Worm (Caenorhabditis elegans) whole organism, L4 larva: ENCODE data around the gene cha-1.

ENCODE experiments used
- F37D6.2 ChIP-seq: sonication (generic microtip); optimal IDR thresholded peaks from 2 replicates; lab custom pipeline; 2016; ENCODE audit warnings: mild to moderate bottlenecking, missing genetic modification characterization, missing compliant biosample characterization
- ZK337.2 ChIP-seq: fragments of 200-800 bp; sonication (Bioruptor generic); IDR thresholded peaks from 2 replicates; pipeline ENCODE4 v1.3.6; 2022; ENCODE audit warnings: missing genetic modification reagents, missing genetic modification characterization, missing compliant biosample characterization
- ZK546.5 ChIP-seq, 2 experiments: sonication (generic microtip); optimal IDR thresholded peaks; 2 replicates each; lab custom pipeline; 2017; ENCODE audit warnings: missing biosample characterization in 2 of 2, missing genetic modification characterization in 2 of 2
- aha-1 ChIP-seq: fragments of 150-350 bp; peaks from one replicate; lab custom pipeline; 2014; ENCODE audit warnings: missing biosample characterization, missing genetic modification characterization
- ama-1 ChIP-seq: fragments of 150-350 bp; optimal IDR thresholded peaks from 2 replicates; lab custom pipeline; 2014; ENCODE audit warnings: inconsistent platforms, mixed read lengths
- arid-1 ChIP-seq: fragments of 200-800 bp; sonication (Bioruptor generic); conservative IDR thresholded peaks from 2 replicates; pipeline ENCODE4 v1.3.6; 2022; ENCODE audit warnings: missing genetic modification reagents, missing genetic modification characterization, missing compliant biosample characterization
- attf-4 ChIP-seq: sonication (generic microtip); optimal IDR thresholded peaks from 3 replicates; lab custom pipeline; 2017; ENCODE audit warnings: missing biosample characterization, missing genetic modification characterization
- ceh-20 ChIP-seq: fragments of 200-800 bp; sonication (Bioruptor generic); IDR thresholded peaks from 2 replicates; pipeline ENCODE4 v1.3.6; 2022; ENCODE audit warnings: missing genetic modification reagents, missing genetic modification characterization, missing compliant biosample characterization
- ceh-32 ChIP-seq: sonication (generic microtip); optimal IDR thresholded peaks from 2 replicates; lab custom pipeline; 2016; ENCODE audit warnings: mild to moderate bottlenecking, missing genetic modification characterization, missing compliant biosample characterization; ENCODE audit not compliant: poor library complexity
- ceh-62 ChIP-seq: sonication (generic microtip); optimal IDR thresholded peaks from 2 replicates; lab custom pipeline; 2017; ENCODE audit warnings: missing biosample characterization, missing genetic modification characterization
- ceh-82 ChIP-seq: sonication (generic microtip); optimal IDR thresholded peaks from 2 replicates; lab custom pipeline; 2017; ENCODE audit warnings: missing biosample characterization, missing genetic modification characterization
- ctbp-1 ChIP-seq: fragments of 200-800 bp; sonication (Bioruptor generic); IDR thresholded peaks from 2 replicates; pipeline ENCODE4 v1.3.6; 2022; ENCODE audit warnings: missing genetic modification reagents, missing genetic modification characterization, missing compliant biosample characterization
- daf-12 ChIP-seq: fragments of 150-350 bp; optimal IDR thresholded peaks from 2 replicates; lab custom pipeline; 2014; ENCODE audit warnings: missing biosample characterization, missing genetic modification reagents, missing genetic modification characterization
- dmd-8 ChIP-seq: fragments of 200-800 bp; sonication (Bioruptor generic); IDR thresholded peaks from 2 replicates; pipeline ENCODE4 v1.3.6; 2022; ENCODE audit warnings: missing genetic modification characterization, missing compliant biosample characterization
- dmd-9 ChIP-seq: fragments of 200-800 bp; sonication (Bioruptor generic); IDR thresholded peaks from 2 replicates; pipeline ENCODE4 v1.3.6; 2022; ENCODE audit warnings: missing genetic modification reagents, missing genetic modification characterization, missing compliant biosample characterization
- duxl-1 ChIP-seq: sonication (generic microtip); optimal IDR thresholded peaks from 2 replicates; lab custom pipeline; 2016; ENCODE audit warnings: mild to moderate bottlenecking, missing genetic modification characterization, moderate library complexity, missing compliant biosample characterization; ENCODE audit not compliant: poor library complexity
- dve-1 ChIP-seq: sonication (generic microtip); optimal IDR thresholded peaks from 2 replicates; lab custom pipeline; 2017; ENCODE audit warnings: antibody characterized with exemption, mild to moderate bottlenecking, missing genetic modification characterization, missing compliant biosample characterization; ENCODE audit not compliant: insufficient read depth
- fkh-10 ChIP-seq: fragments of 150-350 bp; optimal IDR thresholded peaks from 2 replicates; lab custom pipeline; 2014; ENCODE audit warnings: missing biosample characterization, missing genetic modification reagents, missing genetic modification characterization
- hif-1 ChIP-seq, 2 experiments: sonication (generic microtip); optimal IDR thresholded peaks; 2 replicates each; lab custom pipeline; 2016 to 2017; ENCODE audit warnings: missing compliant biosample characterization in 2 of 2, missing genetic modification characterization in 2 of 2, missing genetic modification reagents in 2 of 2, missing genotype in 2 of 2, mild to moderate bottlenecking in 1 of 2
- hlh-11 ChIP-seq: fragments of 200-800 bp; sonication (Bioruptor generic); optimal IDR thresholded peaks from 2 replicates; lab custom pipeline; 2018; ENCODE audit warnings: mild to moderate bottlenecking, missing genetic modification characterization, missing compliant biosample characterization
- hmg-1.1 ChIP-seq: fragments of 200-800 bp; sonication (Bioruptor generic); IDR thresholded peaks from 2 replicates; pipeline ENCODE4 v1.3.6; 2022; ENCODE audit warnings: missing genetic modification reagents, missing genetic modification characterization, missing compliant biosample characterization
- lin-13 ChIP-seq: fragments of 150-350 bp; optimal IDR thresholded peaks from 2 replicates; lab custom pipeline; 2014; ENCODE audit warnings: missing biosample characterization, missing genetic modification reagents, missing genetic modification characterization
- lin-39 ChIP-seq: fragments of 150-350 bp; optimal IDR thresholded peaks from 2 replicates; lab custom pipeline; 2014; ENCODE audit warnings: missing biosample characterization, missing genetic modification reagents, missing genetic modification characterization
- madf-9 ChIP-seq: fragments of 200-800 bp; sonication (Bioruptor generic); conservative IDR thresholded peaks from 2 replicates; pipeline ENCODE4 v1.3.6; 2022; ENCODE audit warnings: missing genetic modification reagents, missing genetic modification characterization, missing compliant biosample characterization
- mxl-2 ChIP-seq: fragments of 200-800 bp; sonication (Bioruptor generic); conservative IDR thresholded peaks from 2 replicates; pipeline ENCODE4 v1.3.6; 2022; ENCODE audit warnings: missing genetic modification reagents, missing genetic modification characterization, missing compliant biosample characterization
- mxl-3 ChIP-seq: fragments of 200-800 bp; sonication (Bioruptor generic); optimal IDR thresholded peaks from 2 replicates; lab custom pipeline; 2018; ENCODE audit warnings: mild to moderate bottlenecking, missing genetic modification characterization, missing compliant biosample characterization
- nhr-10 ChIP-seq: fragments of 150-350 bp; optimal IDR thresholded peaks from 2 replicates; lab custom pipeline; 2014; ENCODE audit warnings: missing biosample characterization, missing genetic modification characterization
- nhr-11 ChIP-seq: fragments of 150-350 bp; optimal IDR thresholded peaks from 2 replicates; lab custom pipeline; 2014; ENCODE audit warnings: missing biosample characterization, missing genetic modification characterization
- nhr-28 ChIP-seq: fragments of 150-350 bp; optimal IDR thresholded peaks from 2 replicates; lab custom pipeline; 2014; ENCODE audit warnings: missing biosample characterization, missing genetic modification characterization
- nhr-6 ChIP-seq: fragments of 150-350 bp; optimal IDR thresholded peaks from 2 replicates; lab custom pipeline; 2014; ENCODE audit warnings: missing biosample characterization, missing genetic modification characterization
- pha-4 ChIP-seq, 2 experiments: fragments of 150-350 bp in 1 of 2; fragments of 200-800 bp in 1 of 2; sonication (Bioruptor generic) in 1 of 2; IDR thresholded peaks in 1 of 2; optimal IDR thresholded peaks in 1 of 2; 2 replicates each; pipeline versions ENCODE4 v1.3.6 to Lab custom; 2014 to 2022; ENCODE audit warnings: missing genetic modification characterization in 2 of 2, missing genetic modification reagents in 2 of 2, missing biosample characterization in 1 of 2, missing compliant biosample characterization in 1 of 2
- snpc-1.2 ChIP-seq: fragments of 200-800 bp; sonication (Bioruptor generic); IDR thresholded peaks from 2 replicates; pipeline ENCODE4 v1.3.6; 2022; ENCODE audit warnings: missing genetic modification reagents, missing genetic modification characterization, missing compliant biosample characterization
- spr-1 ChIP-seq: sonication (generic microtip); optimal IDR thresholded peaks from 2 replicates; lab custom pipeline; 2016; ENCODE audit warnings: mild to moderate bottlenecking, missing genetic modification characterization, missing compliant biosample characterization
- spr-3 ChIP-seq: fragments of 200-800 bp; sonication (Bioruptor generic); optimal IDR thresholded peaks from 2 replicates; lab custom pipeline; 2018; ENCODE audit warnings: mild to moderate bottlenecking, missing genetic modification characterization, missing compliant biosample characterization
- tag-97 ChIP-seq: fragments of 200-800 bp; sonication (Bioruptor generic); IDR thresholded peaks from 2 replicates; pipeline ENCODE4 v1.3.6; 2022; ENCODE audit warnings: missing genetic modification characterization, missing compliant biosample characterization
- tra-1 ChIP-seq: fragments of 200-800 bp; sonication (Bioruptor generic); IDR thresholded peaks from 2 replicates; pipeline ENCODE4 v1.3.6; 2022; ENCODE audit warnings: missing genetic modification reagents, missing genetic modification characterization, missing compliant biosample characterization
- unc-39 ChIP-seq: sonication (generic microtip); optimal IDR thresholded peaks from 2 replicates; lab custom pipeline; 2017; ENCODE audit warnings: missing biosample characterization, missing genetic modification characterization
- zag-1 ChIP-seq: fragments of 150-350 bp; optimal IDR thresholded peaks from 2 replicates; lab custom pipeline; 2014; ENCODE audit warnings: missing biosample characterization, missing genetic modification characterization
- zip-11 ChIP-seq: fragments of 200-800 bp; sonication (Bioruptor generic); IDR thresholded peaks from 2 replicates; pipeline ENCODE4 v1.3.6; 2022; ENCODE audit warnings: missing genetic modification characterization, missing compliant biosample characterization
- ztf-11 ChIP-seq: fragments of 150-350 bp; optimal IDR thresholded peaks from 2 replicates; lab custom pipeline; 2014; ENCODE audit warnings: missing biosample characterization, missing genetic modification characterization

The cha-1 gene

DNA sequence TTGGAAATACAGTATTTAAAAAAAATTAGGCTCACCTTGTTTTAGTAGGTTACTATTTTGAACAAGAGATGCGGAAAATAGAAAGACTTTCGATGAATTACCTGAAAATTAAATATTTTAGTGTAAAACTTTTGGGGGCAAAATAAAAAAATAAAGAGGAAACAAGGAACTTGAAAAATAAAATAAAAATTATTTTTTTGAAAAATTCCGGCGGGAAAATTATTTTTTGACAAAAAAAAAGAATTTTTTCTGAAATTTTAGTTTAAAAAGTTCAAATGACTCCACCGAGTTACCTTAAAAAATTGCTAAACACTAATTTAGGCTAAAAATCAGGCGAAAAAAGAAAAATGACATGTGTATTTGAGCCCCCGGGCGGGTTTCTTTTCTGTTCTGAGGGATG is at the start of gene cha-1, which contains the start of gene unc-17:
TSS of gene cha-1 (minus strand) at position 101 of the 400 bp plus-strand sequence.
TSS of gene unc-17 (minus strand) at position 103 of the 400 bp plus-strand sequence.
- no peak for TF ChIP-seq hif-1 (tag; optimal IDR thresholded peaks at IDR 0.05; lab: Kevin White, UChicago)
- TF ChIP-seq ctbp-1 (GFP tag; lab: Robert Waterston, UW), result no peak
- TF ChIP-seq mxl-2 (GFP tag; lab: Robert Waterston, UW), result no peak
- TF ChIP-seq arid-1 (GFP tag; lab: Robert Waterston, UW), result no peak
- no peak for TF ChIP-seq snpc-1.2
- TF ChIP-seq mxl-3 (GFP tag; lab: Kevin White, UChicago), result no peak
- no peak for TF ChIP-seq nhr-6 (tag; lab: Kevin White, UChicago)
- no peak for TF ChIP-seq ceh-62 (tag; lab: Kevin White, UChicago)
- TF ChIP-seq ztf-11 (tag; lab: Kevin White, UChicago), result no peak
- no peak for TF ChIP-seq nhr-10 (tag; lab: Kevin White, UChicago)
- TF ChIP-seq daf-12 (tag; lab: Kevin White, UChicago), result no peak
- no peak for TF ChIP-seq ZK546.5 (tag; optimal IDR thresholded peaks at IDR 0.05; lab: Kevin White, UChicago)
- TF ChIP-seq spr-1 (tag; lab: Kevin White, UChicago), result no peak
- TF ChIP-seq ZK337.2, result no peak
- no peak for TF ChIP-seq hlh-11
- TF ChIP-seq, all 104 proteins: peak for 0

DNA sequence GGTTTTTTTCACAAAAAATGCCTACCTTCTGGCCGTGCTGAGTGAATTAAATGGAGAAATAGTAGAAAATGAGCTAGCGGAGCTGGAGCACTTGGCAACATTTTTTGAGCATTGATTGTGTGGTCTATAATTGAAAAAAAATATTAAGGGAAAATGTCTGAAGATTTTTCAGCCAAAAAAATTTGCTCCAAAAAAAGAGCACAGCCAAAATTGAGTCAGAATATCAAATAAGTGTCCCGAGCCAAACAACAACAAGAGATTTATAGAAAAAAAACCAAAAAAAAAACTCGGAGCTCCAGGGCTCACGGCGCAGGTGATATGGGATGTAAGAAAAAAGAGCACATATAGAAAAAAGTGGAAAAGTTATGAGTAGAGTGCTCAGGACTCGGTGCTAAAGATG is 44.1 kb upstream of the cha-1 start, which contains the start of gene fmil-1:
TSS of gene fmil-1 (minus strand) at position 101 of the 400 bp plus-strand sequence.
- TF ChIP-seq ceh-82 (tag; lab: Kevin White, UChicago) (no peak), dve-1 (tag; lab: Kevin White, UChicago) (no peak), F37D6.2 (tag; lab: Kevin White, UChicago) (no peak), ama-1 (lab: Kevin White, UChicago) (no peak), ceh-20 (GFP tag; lab: Robert Waterston, UW) (no peak), madf-9 (no peak)

DNA sequence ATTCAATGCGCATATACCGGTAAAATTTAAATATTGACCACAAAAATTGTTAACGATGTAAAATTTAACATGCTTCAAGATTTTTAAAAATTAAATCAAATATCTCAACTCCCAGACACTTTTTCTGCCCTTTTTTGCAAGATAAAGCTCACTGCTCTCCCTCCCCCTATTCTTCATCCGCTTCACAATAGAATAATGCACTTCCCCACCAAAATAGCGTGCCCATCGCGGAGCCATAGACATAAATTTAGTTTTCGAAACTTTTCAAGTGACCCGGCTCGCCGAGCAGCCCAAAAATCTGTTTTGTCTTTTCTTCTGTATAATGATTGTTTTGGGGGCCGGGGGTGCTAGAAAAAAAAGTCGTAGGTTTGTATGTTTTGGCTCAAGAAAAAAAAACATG is 43.3 kb upstream of the cha-1 start:
- TF ChIP-seq lin-13 (GFP tag; lab: Kevin White, UChicago) (no peak), dmd-8 (GFP tag; lab: Robert Waterston, UW) (no peak), fkh-10 (GFP tag; lab: Kevin White, UChicago) (no peak), attf-4 (tag; lab: Kevin White, UChicago) (no peak), nhr-11 (tag; lab: Kevin White, UChicago) (no peak), duxl-1 (tag; lab: Kevin White, UChicago) (no peak), tag-97 (GFP tag; lab: Robert Waterston, UW) (no peak), ceh-32 (no peak), zag-1 (no peak), unc-39 (tag; lab: Kevin White, UChicago) (no peak), spr-3 (no peak), lin-39 (tag; lab: Kevin White, UChicago) (no peak), hmg-1.1 (no peak), nhr-28 (tag; lab: Kevin White, UChicago) (no peak), arid-1 (GFP tag; lab: Robert Waterston, UW) (no peak), dmd-9 (GFP tag; lab: Robert Waterston, UW) (no peak)

DNA sequence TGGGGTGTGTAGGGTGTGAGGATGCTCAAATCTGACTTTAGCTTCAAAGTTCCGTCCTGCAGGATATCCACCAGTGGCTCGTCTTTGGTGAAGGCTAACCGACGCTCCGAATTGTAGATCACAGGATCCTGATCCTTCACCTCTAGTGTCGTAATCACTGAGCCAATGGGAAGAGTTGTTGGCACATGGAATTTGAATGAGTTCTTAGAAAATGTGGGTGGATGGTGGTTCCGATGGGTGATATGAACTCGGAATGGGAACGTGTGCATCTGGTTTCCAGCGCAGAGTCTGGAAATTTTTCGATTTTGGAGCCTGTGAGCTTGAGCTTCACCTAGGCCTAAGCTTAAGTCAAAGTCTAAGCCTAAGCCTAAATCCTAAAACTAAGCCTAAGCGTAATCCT is 42.0 kb upstream of the cha-1 start:
- peak; percentile 92 for TF ChIP-seq aha-1
- no peak for TF ChIP-seq fkh-10 (GFP tag; lab: Kevin White, UChicago)
- TF ChIP-seq tra-1 (GFP tag; lab: Robert Waterston, UW), result 0 out of 2 replicates have a peak, but pooled peaks have one; percentile 23
- TF ChIP-seq ZK546.5 (tag; optimal IDR thresholded peaks at IDR 0.05; lab: Kevin White, UChicago), result no peak
- TF ChIP-seq zip-11 (GFP tag; lab: Robert Waterston, UW), result no peak
- TF ChIP-seq pha-4 (GFP tag; IDR thresholded peaks at IDR 0.05; lab: Robert Waterston, UW), result no peak
- TF ChIP-seq pha-4 (tag; optimal IDR thresholded peaks at IDR 0.05; lab: Kevin White, UChicago), result no peak
